Worm (Caenorhabditis elegans): ENCODE data around the gene orai-1.

- TF ChIP-seq W03F9.2 (tag; optimal IDR thresholded peaks at IDR 0.05) (no peak), dao-5 (tag; optimal IDR thresholded peaks at IDR 0.05) (no peak)
Measured at ce11 chrIII:620204-620718, 26.3 kb upstream of the orai-1 start, which contains the start of gene T19C3.4.

Data from whole organism, L4/young adult.